Worm (Caenorhabditis elegans): ENCODE measurements around the gene fcho-1.

fcho-1 gene

DNA sequence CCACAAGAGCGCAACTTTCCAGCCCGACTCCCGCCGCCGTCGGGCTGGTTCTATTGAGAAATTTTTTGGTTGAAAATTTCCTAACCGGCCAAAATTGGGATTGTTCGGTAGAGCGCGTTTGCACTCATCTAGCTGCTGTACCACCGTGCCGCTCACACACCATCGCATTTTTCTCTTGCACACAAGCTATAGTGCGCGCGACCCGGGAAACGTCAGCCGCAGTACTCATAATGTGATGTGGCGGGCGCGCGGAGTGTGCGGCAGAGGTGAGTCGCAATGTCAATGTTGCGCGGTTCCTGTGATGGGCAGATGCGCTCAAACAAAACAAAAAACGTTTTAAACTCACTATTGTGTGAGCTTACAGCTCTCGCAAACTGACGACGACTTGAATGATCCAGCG, 25.3 kb upstream of the fcho-1 start:
- TF ChIP-seq ceh-8 (GFP tag; optimal IDR thresholded peaks at IDR 0.05) = no peak
- TF ChIP-seq sup-37 (GFP tag; optimal IDR thresholded peaks at IDR 0.05) = no peak
- no peak for TF ChIP-seq unc-98 (GFP tag; IDR thresholded peaks at IDR 0.05)
- no peak for TF ChIP-seq nhr-85 (tag)

DNA sequence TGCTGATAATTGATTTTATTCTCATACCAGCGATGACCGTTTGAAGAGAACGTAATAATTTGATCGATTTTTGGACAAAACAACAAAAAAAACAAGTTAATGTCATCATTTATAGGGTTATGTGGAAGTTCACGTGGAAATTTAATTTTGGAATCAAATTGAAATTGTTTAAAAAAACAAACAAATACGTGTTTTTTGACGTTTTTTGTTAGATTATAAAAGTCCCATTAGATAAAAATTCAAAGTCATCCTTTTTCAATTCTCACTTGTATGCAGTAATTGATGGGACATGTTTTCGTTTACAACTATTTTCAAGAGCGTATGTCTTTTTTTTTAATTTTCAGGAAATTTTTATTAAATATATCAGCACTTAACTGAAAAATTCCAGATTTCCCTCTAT, 24.8 kb upstream of the fcho-1 start, which contains the start of the genes Y57G7A.6 and Y57G7A.3:
Gene Y57G7A.6, minus strand, starts transcription at position 101 of the 400 bp plus-strand sequence.
Gene Y57G7A.3, plus strand, starts transcription at position 269 of the 400 bp plus-strand sequence.
- TF ChIP-seq nhr-19 (GFP tag; conservative IDR thresholded peaks at IDR 0.05) (no peak), xbp-1 (tag; optimal IDR thresholded peaks at IDR 0.05) (no peak), C16A3.4 (tag; optimal IDR thresholded peaks at IDR 0.05) (no peak), snpc-4 (tag; optimal IDR thresholded peaks at IDR 0.05) (no peak), ceh-63 (GFP tag; optimal IDR thresholded peaks at IDR 0.05) (no peak), zip-4 (GFP tag; optimal IDR thresholded peaks at IDR 0.05) (no peak), blmp-1 (tag; optimal IDR thresholded peaks at IDR 0.05) (no peak), zag-1 (tag; optimal IDR thresholded peaks at IDR 0.05) (no peak)

DNA sequence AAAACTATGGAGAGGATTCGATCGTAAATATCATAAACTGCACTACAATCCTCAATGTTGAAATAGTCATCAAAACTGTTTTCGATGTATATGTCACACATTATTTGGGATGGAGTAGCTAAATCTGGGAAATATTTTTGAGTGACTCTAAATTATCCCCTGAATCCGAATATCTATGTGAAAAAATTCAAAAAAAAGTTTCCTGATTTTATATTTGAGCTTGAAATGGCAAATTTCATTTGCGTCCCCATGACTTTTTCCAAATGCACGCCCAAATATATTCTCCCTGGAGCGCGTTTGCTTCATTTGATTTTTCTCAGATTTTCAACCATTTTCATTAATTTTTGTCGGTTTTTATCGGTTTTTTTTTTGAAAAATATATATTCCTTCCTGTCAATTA, 17.2 kb upstream of the fcho-1 start, which contains the start of gene srz-64:
Gene srz-64, minus strand, starts transcription at position 101 of the 400 bp plus-strand sequence.
- TF ChIP-seq dpl-1 (GFP tag; optimal IDR thresholded peaks at IDR 0.05) (no peak), jun-1 (tag; optimal IDR thresholded peaks at IDR 0.05) (no peak), fos-1 (tag; optimal IDR thresholded peaks at IDR 0.05) (no peak), tlp-1 (tag; optimal IDR thresholded peaks at IDR 0.05) (no peak), rnt-1 (tag; optimal IDR thresholded peaks at IDR 0.05) (no peak), dsc-1 (tag; optimal IDR thresholded peaks at IDR 0.05) (no peak), ceh-88 (GFP tag; IDR thresholded peaks at IDR 0.05) (no peak), egl-13 (tag; optimal IDR thresholded peaks at IDR 0.05) (no peak), aha-1 (tag; optimal IDR thresholded peaks at IDR 0.05) (no peak), isw-1 (GFP tag; IDR thresholded peaks at IDR 0.05) (no peak), nhr-76 (tag; optimal IDR thresholded peaks at IDR 0.05) (no peak), elt-2 (tag; optimal IDR thresholded peaks at IDR 0.05) (no peak), sptf-1 (tag; optimal IDR thresholded peaks at IDR 0.05) (no peak), hpl-2 (GFP tag; optimal IDR thresholded peaks at IDR 0.05) (no peak), zag-1 (tag; optimal IDR thresholded peaks at IDR 0.05) (no peak), unc-30 (tag; optimal IDR thresholded peaks at IDR 0.05) (no peak), vab-15 (tag; optimal IDR thresholded peaks at IDR 0.05) (no peak)

DNA sequence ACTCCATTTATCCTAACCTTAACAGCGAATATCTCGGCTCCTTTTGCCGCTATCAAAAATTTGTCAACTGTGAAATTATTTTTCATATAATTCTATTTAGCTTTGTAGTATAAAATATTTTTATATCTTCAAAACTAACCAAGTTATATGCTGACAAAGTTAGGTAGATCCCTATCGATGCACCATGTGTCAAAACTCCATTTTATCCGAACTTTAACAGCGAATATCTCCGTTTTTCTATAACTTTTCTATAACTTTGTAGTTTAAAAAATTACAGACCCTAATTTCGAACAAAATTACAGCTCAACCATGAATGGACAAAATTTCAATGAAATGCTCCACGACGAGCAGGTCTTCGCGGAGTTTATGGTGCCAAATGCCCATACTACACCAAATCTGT, 14.5 kb upstream of the fcho-1 start, which contains the start of gene Y57G7A.2:
Gene Y57G7A.2, plus strand, starts transcription at position 301 of the 400 bp plus-strand sequence.
- no peak for TF ChIP-seq nhr-76 (tag; optimal IDR thresholded peaks at IDR 0.05)
- no peak for TF ChIP-seq sup-37 (GFP tag; optimal IDR thresholded peaks at IDR 0.05)
- TF ChIP-seq snpc-4 (tag; optimal IDR thresholded peaks at IDR 0.05) = no peak
- no peak for TF ChIP-seq unc-86 (tag; optimal IDR thresholded peaks at IDR 0.05)
- no peak for TF ChIP-seq lin-35 (GFP tag; optimal IDR thresholded peaks at IDR 0.05)
- TF ChIP-seq xbp-1 (tag; optimal IDR thresholded peaks at IDR 0.05) = no peak
- no peak for TF ChIP-seq fkh-8 (tag; optimal IDR thresholded peaks at IDR 0.05)
- no peak for TF ChIP-seq rnt-1 (tag; optimal IDR thresholded peaks at IDR 0.05)
- TF ChIP-seq lsy-2 (tag; optimal IDR thresholded peaks at IDR 0.05) = no peak
- TF ChIP-seq dsc-1 (tag; optimal IDR thresholded peaks at IDR 0.05) = no peak
- no peak for TF ChIP-seq nhr-71 (tag; optimal IDR thresholded peaks at IDR 0.05)
- TF ChIP-seq vab-15 (tag; optimal IDR thresholded peaks at IDR 0.05) = no peak
- TF ChIP-seq aly-2 (tag; optimal IDR thresholded peaks at IDR 0.05) = no peak
- no peak for TF ChIP-seq nhr-19 (GFP tag; conservative IDR thresholded peaks at IDR 0.05)

DNA sequence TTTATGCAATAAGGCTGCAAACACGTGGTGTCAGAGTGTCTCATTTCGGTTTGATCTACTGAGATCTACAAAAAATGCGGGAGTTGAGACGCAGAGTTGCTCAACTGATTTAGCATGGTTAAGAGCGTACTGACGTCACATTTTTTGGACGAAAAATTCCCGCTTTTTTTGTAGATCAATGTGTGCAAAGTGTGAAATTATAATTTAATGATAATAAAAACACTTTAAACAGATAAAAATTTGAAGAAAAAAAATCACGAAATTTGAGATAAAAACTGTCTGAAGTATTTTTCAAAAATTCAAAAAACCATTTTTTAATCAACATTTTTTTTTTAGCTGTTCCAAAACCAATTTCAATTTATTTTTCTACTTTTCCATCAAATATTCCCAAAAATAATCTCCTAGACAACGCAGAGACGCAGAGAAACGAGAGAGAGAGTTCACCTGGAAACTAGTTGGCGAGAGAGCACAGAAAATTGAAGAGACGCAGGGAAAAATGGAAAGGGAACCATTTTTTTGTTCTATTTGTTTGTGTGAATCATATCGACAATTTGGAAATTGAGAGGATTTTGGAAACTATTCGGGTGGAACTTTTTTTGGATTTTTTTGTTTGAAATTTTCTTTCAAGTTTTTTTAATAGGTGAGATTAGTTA, 13.1 kb upstream of the fcho-1 start:
- TF ChIP-seq ets-5 (GFP tag; IDR thresholded peaks at IDR 0.05) = no peak
- no peak for TF ChIP-seq nhr-12 (tag; optimal IDR thresholded peaks at IDR 0.05)
- TF ChIP-seq fkh-8 (tag; optimal IDR thresholded peaks at IDR 0.05) = no peak
- TF ChIP-seq xbp-1 (tag; optimal IDR thresholded peaks at IDR 0.05) = no peak
- TF ChIP-seq unc-30 (tag; optimal IDR thresholded peaks at IDR 0.05) = no peak
- TF ChIP-seq snpc-4 (tag; optimal IDR thresholded peaks at IDR 0.05) = no peak
- TF ChIP-seq efl-3 (GFP tag; optimal IDR thresholded peaks at IDR 0.05) = no peak
- TF ChIP-seq hpl-2 (GFP tag; optimal IDR thresholded peaks at IDR 0.05) = no peak
- peak; percentile 33 for TF ChIP-seq efl-1 (optimal IDR thresholded peaks at IDR 0.05)
- peak; percentile 5 to 80 for TF ChIP-seq efl-1 (GFP tag; optimal IDR thresholded peaks at IDR 0.05 in 1 of 2)
- TF ChIP-seq skn-1 (tag; optimal IDR thresholded peaks at IDR 0.05) = no peak
- no peak for TF ChIP-seq tlp-1 (tag; optimal IDR thresholded peaks at IDR 0.05)
- no peak for TF ChIP-seq ceh-8 (GFP tag; optimal IDR thresholded peaks at IDR 0.05)
- no peak for TF ChIP-seq F16B12.6 (tag; optimal IDR thresholded peaks at IDR 0.05)
- TF ChIP-seq vab-15 (tag; optimal IDR thresholded peaks at IDR 0.05) = no peak
- no peak for TF ChIP-seq dpl-1 (GFP tag; optimal IDR thresholded peaks at IDR 0.05)
- no peak for TF ChIP-seq ztf-11 (tag; optimal IDR thresholded peaks at IDR 0.05)
- peak; percentile 71 for TF ChIP-seq grh-1 (GFP tag; IDR thresholded peaks at IDR 0.05)
- no peak for TF ChIP-seq nhr-84 (tag; optimal IDR thresholded peaks at IDR 0.05)

Measured in whole organism, L1 larva.